Fruit fly (Drosophila melanogaster) whole organism, larva: ENCODE results near the gene asp.
A peak's percentile ranks its signal among the peaks of the same experiment; 100 is the strongest.

Experiments
- noc ChIP-seq: fragments of 200-800 bp; sonication (Bioruptor generic); optimal IDR thresholded peaks from 3 replicates; lab custom pipeline; 2019; ENCODE audit warnings: missing biosample characterization, mild to moderate bottlenecking, missing genetic modification characterization, moderate library complexity

asp gene

dm6 chr3R:24769601-24770000 is 16.0 kb downstream of the asp start:
- TF ChIP-seq noc (tag; lab: Kevin White, UChicago) = no peak

- peak; percentile 69 for TF ChIP-seq noc (tag; lab: Kevin White, UChicago)
These were observed 17.9 kb downstream of the asp start, which contains the start of gene CG42331 for dm6 chr3R:24771273-24772231. Gene CG42331 (plus strand): TSS chr3R:24772181.

- no peak for TF ChIP-seq noc (tag; lab: Kevin White, UChicago)
These were observed 19.4 kb downstream of the asp start for dm6 chr3R:24773016-24773415.

dm6 chr3R:24773422-24773821 is 19.8 kb downstream of the asp start:
- TF ChIP-seq noc (tag; lab: Kevin White, UChicago) = no peak

- no peak for TF ChIP-seq noc (tag; lab: Kevin White, UChicago)
These were observed 23.5 kb downstream of the asp start for dm6 chr3R:24777101-24777500.

DNA sequence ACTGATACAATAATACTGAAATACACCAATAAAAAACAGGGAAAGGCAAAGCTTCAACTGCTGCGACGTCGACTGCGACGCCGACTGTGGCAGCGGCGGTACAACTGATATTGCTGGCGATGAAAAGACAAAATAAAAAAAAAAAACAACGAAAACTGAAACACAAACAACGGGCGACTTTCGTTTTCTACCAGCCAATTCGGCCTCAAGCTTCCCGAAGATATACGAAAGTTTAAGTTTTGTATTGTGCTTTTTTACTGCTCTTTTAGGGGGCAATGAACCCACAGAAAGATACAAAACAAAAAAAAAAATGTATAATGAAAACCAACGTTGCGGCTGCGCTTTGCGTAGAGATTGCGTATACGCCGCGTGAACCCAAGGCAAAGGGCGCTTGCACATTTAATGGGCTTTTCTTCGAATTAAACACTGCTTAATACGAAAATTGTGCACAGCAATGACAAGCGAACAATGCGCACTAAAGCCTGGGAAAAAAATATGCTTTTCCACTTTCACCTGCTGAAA is 24.6 kb downstream of the asp start:
- no peak for TF ChIP-seq noc (tag; lab: Kevin White, UChicago)

dm6 chr3R:24787042-24787565 is 33.5 kb downstream of the asp start, which contains the start of gene CG5805:
Gene CG5805 (minus strand): TSS chr3R:24787421.
- TF ChIP-seq noc (tag; lab: Kevin White, UChicago) = peak; percentile 41

- TF ChIP-seq noc (tag; lab: Kevin White, UChicago) = no peak
These were observed 34.1 kb downstream of the asp start, which contains the start of gene Ets96B for dm6 chr3R:24787734-24788133. Gene Ets96B (plus strand): TSS chr3R:24788054.

DNA sequence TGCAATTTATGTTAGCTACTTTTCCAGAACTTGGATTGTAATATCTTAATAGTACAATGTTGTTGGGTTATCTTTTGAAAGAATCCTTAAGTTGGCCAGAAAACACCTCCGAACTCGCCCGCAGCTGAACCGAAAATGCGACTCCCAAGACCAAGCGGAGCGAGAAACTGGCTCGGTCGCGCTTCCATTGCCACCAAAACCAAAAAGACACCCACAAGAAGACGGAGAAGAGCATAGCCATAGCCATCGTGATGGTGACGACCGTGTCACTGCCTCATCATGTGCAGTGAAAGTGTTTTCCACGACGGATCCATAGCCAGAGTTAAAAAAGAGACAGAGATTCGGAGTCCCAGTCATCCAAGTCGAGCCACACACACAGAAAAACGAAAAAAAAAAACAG is 36.4 kb downstream of the asp start, which contains the start of gene CG13634:
TSS of gene CG13634 (minus strand) at position 101 of the 400 bp plus-strand sequence.
- TF ChIP-seq noc (tag; lab: Kevin White, UChicago) = no peak

DNA sequence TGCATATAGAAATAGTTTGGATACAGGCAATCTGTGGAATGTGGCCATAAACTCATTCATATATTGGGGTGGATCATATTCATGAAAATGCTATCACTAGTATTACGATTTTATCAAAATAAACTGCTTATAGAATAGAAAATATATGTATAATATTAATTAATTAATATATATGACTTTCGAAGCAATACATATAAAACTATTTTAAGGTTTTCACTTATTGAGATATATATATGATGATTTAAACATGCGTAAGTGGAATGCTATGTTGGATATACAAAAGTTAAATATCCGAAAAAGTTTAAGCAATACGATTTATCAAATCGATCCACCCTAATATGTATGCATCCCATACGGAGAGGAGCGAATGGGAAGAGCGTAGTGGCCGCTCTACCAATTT is 44.9 kb downstream of the asp start:
- peak; percentile 57 for TF ChIP-seq noc (tag; lab: Kevin White, UChicago)

dm6 chr3R:24799503-24799902 is 45.9 kb downstream of the asp start, which contains the start of gene Ude:
Gene Ude (minus strand): TSS chr3R:24799668.
- TF ChIP-seq noc (tag; lab: Kevin White, UChicago) = no peak

DNA sequence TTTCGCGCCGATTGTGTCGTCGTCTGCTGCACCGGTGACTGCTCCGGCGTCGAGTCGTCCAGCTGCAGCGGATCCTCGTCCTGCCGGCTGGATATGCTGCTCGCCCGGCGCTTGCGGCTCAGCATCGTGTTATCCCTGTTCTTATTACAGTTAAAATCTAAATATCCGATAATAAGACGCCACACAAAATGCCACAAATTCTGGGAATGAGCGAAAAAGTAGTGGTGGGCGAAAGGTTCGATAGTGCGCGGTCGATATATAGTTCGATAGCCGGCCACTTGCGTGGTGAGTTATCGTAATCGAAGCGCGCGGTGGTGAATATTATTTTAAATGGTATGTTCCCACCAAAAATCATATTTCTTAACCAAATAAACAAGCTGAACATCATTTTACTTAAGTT is 51.4 kb downstream of the asp start, which contains the start of gene polybromo:
TSS of gene polybromo (minus strand) at position 212 of the 400 bp plus-strand sequence.
- no peak for TF ChIP-seq noc (tag; lab: Kevin White, UChicago)

DNA sequence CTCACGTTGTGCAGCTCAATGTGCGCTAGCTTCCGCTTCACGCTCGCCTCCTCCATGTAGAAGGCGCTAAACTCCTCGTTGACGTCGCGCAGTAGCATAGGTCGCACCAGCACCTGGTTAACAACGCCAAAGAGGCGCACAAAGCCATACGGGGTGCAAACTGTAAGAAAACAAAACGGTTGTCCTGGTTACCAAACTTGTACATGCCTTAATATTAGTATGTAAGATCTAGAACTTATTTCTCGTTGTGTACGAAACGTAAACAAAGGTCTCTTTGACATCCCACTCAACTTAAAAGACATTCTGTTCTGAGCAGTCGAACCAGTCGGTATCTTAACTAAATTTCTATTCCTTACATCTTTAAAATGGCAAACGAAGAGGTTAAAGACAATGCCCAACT is 53.7 kb downstream of the asp start, which contains the start of gene CG6980:
TSS of gene CG6980 (plus strand) at position 301 of the 400 bp plus-strand sequence.
- no peak for TF ChIP-seq noc (tag; lab: Kevin White, UChicago)

- peak; percentile 70 for TF ChIP-seq noc (tag; lab: Kevin White, UChicago)
These were observed 56.1 kb downstream of the asp start for dm6 chr3R:24809576-24810279.
